Worm (Caenorhabditis elegans) whole organism, midembryonic: ENCODE measurements around the gene ekl-5.

Source experiments
- T22C8.4 ChIP-seq: fragments of 200-800 bp; sonication (Bioruptor generic); IDR thresholded peaks from 2 replicates; pipeline ENCODE4 v1.3.6; 2022; ENCODE audit warnings: missing genetic modification characterization, missing compliant biosample characterization
- cog-1 ChIP-seq: sonication (generic microtip); optimal IDR thresholded peaks from 2 replicates; lab custom pipeline; 2016; ENCODE audit warnings: missing genetic modification characterization, missing compliant biosample characterization
- flt-1 ChIP-seq: fragments of 200-800 bp; sonication (Bioruptor generic); IDR thresholded peaks from 2 replicates; pipeline ENCODE4 v1.3.6; 2022; ENCODE audit warnings: missing genetic modification characterization, missing compliant biosample characterization
- klf-2 ChIP-seq: fragments of 200-800 bp; sonication (Bioruptor generic); conservative IDR thresholded peaks from 2 replicates; pipeline ENCODE4 v1.3.6; 2022; ENCODE audit warnings: missing genetic modification reagents, missing genetic modification characterization, missing compliant biosample characterization
- med-1 ChIP-seq: sonication (generic microtip); optimal IDR thresholded peaks from 2 replicates; lab custom pipeline; 2017; ENCODE audit warnings: missing genetic modification characterization, mild to moderate bottlenecking, missing compliant biosample characterization, antibody characterized with exemption, missing genetic modification reagents; ENCODE audit not compliant: insufficient read depth
- ref-1 ChIP-seq: fragments of 200-800 bp; sonication (Bioruptor generic); conservative IDR thresholded peaks from 2 replicates; pipeline ENCODE4 v1.3.6; 2022; ENCODE audit warnings: missing genetic modification reagents, missing genetic modification characterization, missing compliant biosample characterization
- tab-1 ChIP-seq: fragments of 200-800 bp; sonication (Bioruptor generic); IDR thresholded peaks from 2 replicates; pipeline ENCODE4 v1.3.6; 2022; ENCODE audit warnings: missing genetic modification characterization, missing compliant biosample characterization
- ztf-23 ChIP-seq: fragments of 200-800 bp; sonication (Bioruptor generic); IDR thresholded peaks from 2 replicates; pipeline ENCODE4 v1.3.6; 2022; ENCODE audit warnings: missing genetic modification reagents, missing genetic modification characterization, missing compliant biosample characterization
- ztf-29 ChIP-seq: fragments of 200-800 bp; sonication (Bioruptor generic); IDR thresholded peaks from 2 replicates; pipeline ENCODE4 v1.3.6; 2022; ENCODE audit warnings: missing genetic modification reagents, missing genetic modification characterization, missing compliant biosample characterization

The ekl-5 gene

DNA sequence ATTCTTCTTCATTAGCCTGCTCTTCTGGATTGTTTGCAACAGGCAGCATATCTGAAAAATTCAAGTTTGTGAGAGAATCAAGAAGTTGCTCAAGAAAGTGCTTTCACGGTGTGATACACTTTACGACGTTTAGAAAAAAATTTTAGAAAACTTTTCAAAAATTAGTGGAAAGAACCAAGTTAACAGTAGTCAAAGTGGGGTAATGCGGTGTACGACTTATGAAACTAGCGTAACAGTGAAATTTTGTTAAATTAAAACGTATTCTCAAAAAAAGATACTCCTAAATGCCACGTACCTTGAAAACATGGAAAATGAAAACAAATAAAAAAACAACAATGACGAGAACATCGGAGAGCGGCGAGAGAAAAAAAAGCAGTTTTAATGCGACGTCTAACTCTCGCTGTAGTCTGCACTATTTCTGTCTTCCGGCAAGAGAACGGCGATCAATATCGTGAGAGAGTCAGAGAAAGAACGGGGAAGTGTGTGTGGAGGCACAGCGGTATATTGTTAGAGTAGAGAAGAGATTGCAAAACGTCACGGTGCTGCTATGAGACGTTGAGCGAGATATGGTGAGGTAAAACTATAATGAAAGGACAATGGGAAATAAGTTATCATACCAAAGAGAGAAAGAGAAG lies at the start of gene ekl-5:
ekl-5 (minus strand) TSS at position 51 of the 635 bp plus-strand sequence.
- TF ChIP-seq cog-1 (tag; lab: Kevin White, UChicago) (peak; percentile 34), med-1 (GFP tag; lab: Kevin White, UChicago) (no peak), T22C8.4 (GFP tag; lab: Robert Waterston, UW) (peak; percentile 82)

DNA sequence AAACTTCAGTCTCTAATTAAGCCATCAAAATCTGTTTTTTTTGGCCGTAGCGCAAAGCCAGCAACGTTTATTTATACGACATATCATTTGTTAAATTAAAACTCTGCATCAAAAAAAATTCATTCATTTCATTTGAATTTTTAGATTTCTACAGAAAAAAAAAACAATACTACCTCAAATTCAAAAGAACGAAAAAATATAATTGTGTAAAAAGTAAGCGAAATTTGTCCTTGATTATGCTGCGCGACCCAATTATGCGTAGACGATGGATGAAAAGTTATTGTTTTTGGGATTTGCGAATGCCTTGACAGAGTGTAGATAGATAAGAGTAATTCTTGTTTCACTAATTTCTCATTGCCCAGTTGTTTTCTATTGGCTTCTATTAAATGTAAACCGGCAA lies 46.2 kb upstream of the ekl-5 start, which contains the start of gene F48F7.3:
F48F7.3 (plus strand) TSS at position 301 of the 400 bp plus-strand sequence.
- TF ChIP-seq klf-2 (GFP tag; lab: Robert Waterston, UW), result no peak
- TF ChIP-seq med-1 (GFP tag; lab: Kevin White, UChicago), result no peak
- TF ChIP-seq cog-1 (tag; lab: Kevin White, UChicago), result no peak
- TF ChIP-seq tab-1 (GFP tag; lab: Robert Waterston, UW), result no peak
- TF ChIP-seq ref-1 (GFP tag; lab: Robert Waterston, UW), result no peak
- TF ChIP-seq T22C8.4 (GFP tag; lab: Robert Waterston, UW), result no peak
- TF ChIP-seq ztf-29 (GFP tag; lab: Robert Waterston, UW), result no peak

DNA sequence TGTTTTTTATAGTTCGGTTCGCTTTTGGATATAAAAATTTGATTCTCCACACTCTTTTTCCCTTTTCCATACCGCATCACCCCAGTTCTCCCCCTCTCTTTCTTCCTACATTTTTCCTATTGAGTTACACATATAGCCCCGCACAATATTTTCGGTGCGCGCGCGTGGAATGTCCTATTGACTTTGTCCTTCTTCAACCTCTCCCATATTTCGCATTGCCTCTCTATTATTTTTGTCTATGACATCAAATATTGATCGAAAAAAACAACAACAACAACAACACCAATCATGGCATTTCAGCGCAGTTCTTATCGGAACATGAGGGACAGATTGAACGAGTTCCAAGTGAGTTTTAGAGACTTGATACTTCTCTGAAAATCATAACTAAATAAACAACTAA lies 42.9 kb upstream of the ekl-5 start, which contains the start of gene syx-2:
syx-2 (plus strand) TSS at position 301 of the 400 bp plus-strand sequence.
- TF ChIP-seq tab-1 (GFP tag; lab: Robert Waterston, UW) (no peak), flt-1 (no peak), ztf-29 (GFP tag; lab: Robert Waterston, UW) (no peak), ref-1 (GFP tag; lab: Robert Waterston, UW) (no peak), med-1 (GFP tag; lab: Kevin White, UChicago) (no peak), cog-1 (tag; lab: Kevin White, UChicago) (no peak), T22C8.4 (GFP tag; lab: Robert Waterston, UW) (no peak), klf-2 (GFP tag; lab: Robert Waterston, UW) (no peak), ztf-23 (no peak)

DNA sequence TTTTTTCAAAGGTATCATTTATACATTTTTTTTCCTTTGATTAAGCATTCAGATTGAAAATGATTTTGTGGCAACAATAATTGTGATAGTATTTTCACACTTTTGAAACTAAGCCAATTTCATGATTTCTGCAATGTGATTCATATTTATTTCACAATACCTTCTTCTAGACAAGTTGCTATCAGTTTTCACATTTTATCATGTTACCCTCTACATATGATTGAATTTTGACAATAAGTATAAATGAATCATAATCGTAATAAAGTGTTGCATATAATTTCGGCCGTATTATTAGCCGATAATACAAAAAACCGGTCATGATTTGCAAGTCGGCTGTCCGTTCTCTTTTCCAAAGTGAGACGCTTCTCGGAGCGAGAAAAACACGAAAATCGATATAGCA lies 42.4 kb upstream of the ekl-5 start:
- no peak for TF ChIP-seq klf-2 (GFP tag; lab: Robert Waterston, UW)
- no peak for TF ChIP-seq med-1 (GFP tag; lab: Kevin White, UChicago)
- TF ChIP-seq ztf-23, result no peak
- TF ChIP-seq T22C8.4 (GFP tag; lab: Robert Waterston, UW), result no peak
- no peak for TF ChIP-seq tab-1 (GFP tag; lab: Robert Waterston, UW)

DNA sequence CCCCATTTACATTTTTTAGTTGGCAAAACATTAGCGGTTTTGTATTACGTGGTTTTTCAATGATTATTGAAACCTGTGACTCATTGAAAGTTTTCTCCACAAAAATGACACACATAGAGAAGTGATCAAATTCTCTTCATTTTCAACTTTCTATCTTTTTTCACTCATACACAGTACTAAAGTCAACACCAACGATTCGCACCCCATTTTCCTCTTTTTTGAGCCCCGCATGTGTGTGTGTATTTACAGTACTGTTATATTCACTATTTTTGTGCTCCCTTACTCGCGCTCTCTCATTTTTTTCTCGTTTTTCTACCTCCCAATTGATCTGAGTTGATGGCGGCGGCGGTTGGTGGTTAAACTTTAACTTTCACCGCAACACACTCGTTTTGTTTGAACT lies 41.5 kb upstream of the ekl-5 start:
- no peak for TF ChIP-seq flt-1
- TF ChIP-seq klf-2 (GFP tag; lab: Robert Waterston, UW), result no peak
- TF ChIP-seq tab-1 (GFP tag; lab: Robert Waterston, UW), result no peak
- no peak for TF ChIP-seq ref-1 (GFP tag; lab: Robert Waterston, UW)
- TF ChIP-seq T22C8.4 (GFP tag; lab: Robert Waterston, UW), result no peak
- TF ChIP-seq ztf-29 (GFP tag; lab: Robert Waterston, UW), result no peak
- TF ChIP-seq med-1 (GFP tag; lab: Kevin White, UChicago), result no peak
- TF ChIP-seq ztf-23, result no peak
- no peak for TF ChIP-seq cog-1 (tag; lab: Kevin White, UChicago)

DNA sequence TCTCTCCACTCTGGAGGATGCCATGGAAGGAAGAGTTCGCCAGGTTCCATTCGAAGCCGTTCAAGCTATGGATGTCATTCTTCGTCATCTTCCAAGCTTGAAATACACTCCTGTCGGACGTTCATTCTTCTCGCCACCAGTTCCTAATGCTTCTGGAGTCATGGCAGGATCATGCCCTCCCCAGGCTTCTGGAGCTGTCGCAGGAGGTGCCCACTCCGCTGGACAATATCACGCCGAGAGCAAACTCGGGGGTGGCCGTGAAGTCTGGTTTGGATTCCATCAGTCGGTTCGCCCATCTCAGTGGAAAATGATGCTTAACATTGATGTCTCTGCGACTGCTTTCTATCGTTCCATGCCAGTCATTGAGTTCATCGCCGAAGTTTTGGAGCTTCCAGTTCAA lies 35.4 kb upstream of the ekl-5 start:
- TF ChIP-seq klf-2 (GFP tag; lab: Robert Waterston, UW) (no peak), tab-1 (GFP tag; lab: Robert Waterston, UW) (no peak), med-1 (GFP tag; lab: Kevin White, UChicago) (no peak), ztf-23 (no peak), ztf-29 (GFP tag; lab: Robert Waterston, UW) (no peak)

DNA sequence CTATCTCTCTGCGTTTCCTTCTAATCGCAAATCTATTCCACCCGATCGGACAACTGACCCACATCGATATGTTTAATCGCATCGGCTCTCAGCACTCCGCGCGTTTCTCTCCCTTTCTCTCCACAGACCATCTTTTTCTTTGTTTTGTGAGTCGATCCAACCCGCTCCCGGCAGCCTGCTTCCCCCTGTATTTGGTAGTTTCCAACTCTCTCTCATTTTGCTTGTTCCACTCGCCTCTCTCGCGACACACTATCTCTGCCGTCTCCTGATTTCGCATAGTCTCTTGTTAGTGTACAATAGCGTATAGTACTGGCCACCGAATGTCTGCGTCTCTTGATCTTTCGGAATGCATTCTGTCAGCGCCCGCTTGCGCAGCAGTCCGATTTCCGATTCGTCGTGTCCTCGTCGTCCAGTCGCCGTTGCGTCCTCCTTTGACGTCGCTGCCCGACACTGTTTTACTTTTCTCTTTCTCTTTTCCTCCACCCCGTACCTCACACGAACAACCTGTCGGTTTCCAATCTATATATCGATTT lies 33.7 kb upstream of the ekl-5 start:
- peak; percentile 62; the same call in 1 of the 2 replicates for TF ChIP-seq ztf-29 (GFP tag; lab: Robert Waterston, UW)
- peak; percentile 46 for TF ChIP-seq cog-1 (tag; lab: Kevin White, UChicago)
- TF ChIP-seq tab-1 (GFP tag; lab: Robert Waterston, UW), result no peak
- TF ChIP-seq flt-1, result 0 out of 2 replicates have a peak, but pooled peaks have one; percentile 42

DNA sequence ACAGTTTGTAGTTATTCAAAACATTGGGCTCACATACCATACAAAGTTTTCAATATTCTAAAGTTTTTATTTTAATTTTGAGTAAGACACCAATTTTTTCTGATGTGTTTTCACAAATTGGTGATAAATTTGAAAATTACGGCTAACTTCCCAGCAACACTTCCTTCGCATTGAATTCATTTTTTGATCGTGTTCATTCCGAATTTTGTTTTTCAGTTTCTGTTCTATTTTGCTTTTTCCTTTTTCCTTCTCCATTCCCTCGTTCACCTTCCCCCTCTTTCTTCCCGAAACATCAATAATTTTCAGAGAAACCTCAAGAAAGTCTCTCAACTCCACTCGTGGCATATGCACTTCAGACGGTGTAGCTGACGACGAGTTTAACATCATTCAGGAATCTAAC lies 31.8 kb upstream of the ekl-5 start, which contains the start of gene alg-1:
alg-1 (plus strand) TSS at position 301 of the 400 bp plus-strand sequence.
- TF ChIP-seq tab-1 (GFP tag; lab: Robert Waterston, UW) (no peak), ztf-29 (GFP tag; lab: Robert Waterston, UW) (no peak), ztf-23 (no peak), T22C8.4 (GFP tag; lab: Robert Waterston, UW) (no peak), med-1 (GFP tag; lab: Kevin White, UChicago) (no peak), flt-1 (no peak), cog-1 (tag; lab: Kevin White, UChicago) (no peak)

DNA sequence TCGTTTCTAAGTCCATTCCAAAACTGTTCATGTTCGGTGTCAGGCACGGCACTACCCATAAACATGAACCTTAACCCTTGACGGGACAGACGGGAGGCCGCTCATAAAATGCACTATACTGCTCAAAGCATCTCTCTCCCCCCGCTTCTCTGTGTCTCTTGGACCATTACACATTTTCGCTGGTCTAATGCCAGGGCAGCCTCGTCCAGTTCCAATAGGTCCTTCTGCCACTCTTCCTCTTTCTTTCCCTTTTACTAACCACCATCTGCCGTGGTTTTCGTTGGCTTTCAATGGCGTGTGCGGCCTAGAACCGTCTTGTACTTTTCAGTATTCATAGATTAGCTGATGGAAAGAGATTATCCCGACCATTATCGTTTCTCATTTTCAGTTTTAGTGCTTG lies 31.2 kb upstream of the ekl-5 start:
- TF ChIP-seq flt-1 (peak; percentile 47; the same call in 1 of the 2 replicates), ztf-23 (peak; percentile 55; the same call in 1 of the 2 replicates), med-1 (GFP tag; lab: Kevin White, UChicago) (no peak)
